Worm (Caenorhabditis elegans) whole organism, L1 larva: ENCODE results near the gene C16C8.16.

Source experiments
- C04F5.9 ChIP-seq: sonication (generic microtip); optimal IDR thresholded peaks from 2 replicates; lab custom pipeline; 2016; ENCODE audit warnings: missing genetic modification characterization, missing compliant biosample characterization
- blmp-1 ChIP-seq: fragments of 150-350 bp; optimal IDR thresholded peaks from 2 replicates; lab custom pipeline; 2014; ENCODE audit warnings: missing biosample characterization, missing genetic modification characterization
- ceh-8 ChIP-seq: fragments of 200-800 bp; sonication (Bioruptor generic); optimal IDR thresholded peaks from 2 replicates; lab custom pipeline; 2018; ENCODE audit warnings: mild to moderate bottlenecking, missing genetic modification characterization, moderate library complexity, missing compliant biosample characterization
- ceh-82 ChIP-seq, 3 experiments: fragments of 150-350 bp in 1 of 3; sonication (generic microtip) in 2 of 3; optimal IDR thresholded peaks; 2 replicates each; lab custom pipeline; 2014 to 2017; ENCODE audit warnings: missing biosample characterization in 3 of 3, missing genetic modification characterization in 3 of 3
- ceh-90 ChIP-seq: sonication (generic microtip); optimal IDR thresholded peaks from 2 replicates; lab custom pipeline; 2016; ENCODE audit warnings: missing genetic modification characterization, missing compliant biosample characterization
- ces-1 ChIP-seq: fragments of 150-350 bp; optimal IDR thresholded peaks from 2 replicates; lab custom pipeline; 2014; ENCODE audit warnings: missing biosample characterization, missing genetic modification reagents, missing genetic modification characterization
- dpl-1 ChIP-seq, 3 experiments: fragments of 150-350 bp in 2 of 3; sonication (generic microtip) in 1 of 3; optimal IDR thresholded peaks; 2 replicates each; lab custom pipeline; 2014 to 2017; ENCODE audit warnings: missing biosample characterization in 3 of 3, missing genetic modification characterization in 3 of 3, missing genetic modification reagents in 3 of 3
- dsc-1 ChIP-seq: sonication (generic microtip); optimal IDR thresholded peaks from 2 replicates; lab custom pipeline; 2016; ENCODE audit warnings: mild to moderate bottlenecking, missing genetic modification characterization, missing compliant biosample characterization
- efl-1 ChIP-seq, 4 experiments: fragments of 150-350 bp; optimal IDR thresholded peaks in 3 of 4; peaks in 1 of 4; 1 replicate in 1 of 4; 2 replicates in 3 of 4; lab custom pipeline; 2014; ENCODE audit warnings: missing biosample characterization in 2 of 4, missing genetic modification characterization in 2 of 4, missing genetic modification reagents in 2 of 4
- efl-3 ChIP-seq: fragments of 200-800 bp; sonication (Bioruptor generic); optimal IDR thresholded peaks from 2 replicates; lab custom pipeline; 2018; ENCODE audit warnings: mild to moderate bottlenecking, missing genetic modification characterization, missing compliant biosample characterization
- elt-2 ChIP-seq: sonication (generic microtip); optimal IDR thresholded peaks from 2 replicates; lab custom pipeline; 2016; ENCODE audit warnings: missing genetic modification characterization, mild to moderate bottlenecking, inconsistent platforms, missing compliant biosample characterization, missing genetic modification reagents
- elt-3 ChIP-seq, 6 experiments: fragments of 150-350 bp in 1 of 6; sonication (generic microtip); optimal IDR thresholded peaks; 2 replicates each; lab custom pipeline; 2017 to 2018; ENCODE audit warnings: missing biosample characterization in 6 of 6, missing genetic modification characterization in 6 of 6, inconsistent platforms in 1 of 6
- ets-5 ChIP-seq: fragments of 200-800 bp; sonication (Bioruptor generic); IDR thresholded peaks from 2 replicates; pipeline ENCODE4 v1.3.6; 2022; ENCODE audit warnings: missing genetic modification characterization, missing compliant biosample characterization
- grh-1 ChIP-seq: fragments of 200-800 bp; sonication (Bioruptor generic); IDR thresholded peaks from 2 replicates; pipeline ENCODE4 v1.3.6; 2022; ENCODE audit warnings: missing genetic modification reagents, missing genetic modification characterization, missing compliant biosample characterization
- hlh-17 ChIP-seq: fragments of 200-800 bp; sonication (Bioruptor generic); optimal IDR thresholded peaks from 2 replicates; lab custom pipeline; 2018; ENCODE audit warnings: missing genetic modification characterization, mild to moderate bottlenecking, missing compliant biosample characterization, moderate library complexity, borderline replicate concordance
- hpl-2 ChIP-seq: fragments of 150-350 bp; optimal IDR thresholded peaks from 2 replicates; lab custom pipeline; 2014; ENCODE audit warnings: missing biosample characterization, missing genetic modification reagents, missing genetic modification characterization
- isw-1 ChIP-seq: fragments of 200-800 bp; sonication (Bioruptor generic); IDR thresholded peaks from 2 replicates; pipeline ENCODE4 v1.3.6; 2022; ENCODE audit warnings: missing genetic modification characterization, missing compliant biosample characterization
- jun-1 ChIP-seq: fragments of 150-350 bp; optimal IDR thresholded peaks from 2 replicates; lab custom pipeline; 2014; ENCODE audit warnings: missing biosample characterization, missing genetic modification reagents, missing genetic modification characterization
- lin-13 ChIP-seq: fragments of 150-350 bp; optimal IDR thresholded peaks from 2 replicates; lab custom pipeline; 2014; ENCODE audit warnings: missing biosample characterization, missing genetic modification reagents, missing genetic modification characterization
- lin-14 ChIP-seq: fragments of 200-800 bp; sonication (Bioruptor generic); optimal IDR thresholded peaks from 2 replicates; lab custom pipeline; 2018; ENCODE audit warnings: mild to moderate bottlenecking, missing genetic modification characterization, moderate library complexity, missing compliant biosample characterization
- lin-15B ChIP-seq: fragments of 150-350 bp; sonication (generic microtip); optimal IDR thresholded peaks from 3 replicates; lab custom pipeline; 2014; ENCODE audit warnings: missing biosample characterization, missing genetic modification characterization
- lin-35 ChIP-seq, 2 experiments: fragments of 150-350 bp; optimal IDR thresholded peaks; 2 replicates each; lab custom pipeline; 2014; ENCODE audit warnings: missing biosample characterization in 2 of 2, missing genetic modification characterization in 2 of 2, missing genetic modification reagents in 2 of 2
- mab-9 ChIP-seq: fragments of 200-800 bp; sonication (Bioruptor generic); IDR thresholded peaks from 2 replicates; pipeline ENCODE4 v1.3.6; 2022; ENCODE audit warnings: missing genetic modification reagents, missing genetic modification characterization, missing compliant biosample characterization
- mef-2 ChIP-seq: fragments of 150-350 bp; optimal IDR thresholded peaks from 2 replicates; lab custom pipeline; 2014; ENCODE audit warnings: missing biosample characterization, missing genetic modification characterization
- mep-1 ChIP-seq: fragments of 150-350 bp; optimal IDR thresholded peaks from 2 replicates; lab custom pipeline; 2014; ENCODE audit warnings: missing biosample characterization, missing genetic modification characterization
- nhr-11 ChIP-seq: fragments of 150-350 bp; optimal IDR thresholded peaks from 2 replicates; lab custom pipeline; 2014; ENCODE audit warnings: missing biosample characterization, missing genetic modification characterization
- nhr-19 ChIP-seq: fragments of 200-800 bp; sonication (Bioruptor generic); conservative IDR thresholded peaks from 2 replicates; pipeline ENCODE4 v1.3.6; 2022; ENCODE audit warnings: missing genetic modification characterization, missing compliant biosample characterization
- nhr-20 ChIP-seq: sonication (generic microtip); optimal IDR thresholded peaks from 2 replicates; lab custom pipeline; 2016; ENCODE audit warnings: mild to moderate bottlenecking, missing genetic modification characterization, missing compliant biosample characterization
- nhr-47 ChIP-seq: sonication (generic microtip); optimal IDR thresholded peaks from 2 replicates; lab custom pipeline; 2016; ENCODE audit warnings: mild to moderate bottlenecking, missing genetic modification characterization, moderate library complexity, missing compliant biosample characterization
- nhr-71 ChIP-seq: sonication (generic microtip); optimal IDR thresholded peaks from 2 replicates; lab custom pipeline; 2016; ENCODE audit warnings: mild to moderate bottlenecking, missing genetic modification characterization, moderate library complexity, missing compliant biosample characterization
- nhr-85 ChIP-seq: sonication (generic microtip); peaks from one replicate; lab custom pipeline; 2016; ENCODE audit warnings: missing genetic modification characterization, inconsistent platforms, missing compliant biosample characterization
- nhr-90 ChIP-seq: sonication (generic microtip); optimal IDR thresholded peaks from 2 replicates; lab custom pipeline; 2016; ENCODE audit warnings: mild to moderate bottlenecking, missing genetic modification characterization, missing compliant biosample characterization; ENCODE audit not compliant: poor library complexity
- pax-3 ChIP-seq: fragments of 200-800 bp; sonication (Bioruptor generic); optimal IDR thresholded peaks from 2 replicates; lab custom pipeline; 2018; ENCODE audit warnings: mild to moderate bottlenecking, missing genetic modification characterization, moderate library complexity, missing compliant biosample characterization
- pqm-1 ChIP-seq: sonication (generic microtip); optimal IDR thresholded peaks from 3 replicates; lab custom pipeline; 2017; ENCODE audit warnings: missing biosample characterization, missing genetic modification characterization
- rnt-1 ChIP-seq: sonication (generic microtip); optimal IDR thresholded peaks from 2 replicates; lab custom pipeline; 2016; ENCODE audit warnings: mild to moderate bottlenecking, missing genetic modification characterization, moderate library complexity, missing compliant biosample characterization
- snpc-4 ChIP-seq: fragments of 150-350 bp; optimal IDR thresholded peaks from 2 replicates; lab custom pipeline; 2014; ENCODE audit warnings: missing biosample characterization, missing genetic modification characterization
- snu-23 ChIP-seq: sonication (generic microtip); optimal IDR thresholded peaks from 2 replicates; lab custom pipeline; 2016; ENCODE audit warnings: missing genetic modification characterization, missing compliant biosample characterization
- sox-4 ChIP-seq: sonication (generic microtip); optimal IDR thresholded peaks from 2 replicates; lab custom pipeline; 2016; ENCODE audit warnings: missing genetic modification characterization, missing compliant biosample characterization
- sup-37 ChIP-seq: fragments of 200-800 bp; sonication (Bioruptor generic); optimal IDR thresholded peaks from 2 replicates; lab custom pipeline; 2018; ENCODE audit warnings: mild to moderate bottlenecking, missing genetic modification characterization, missing compliant biosample characterization
- tbx-2 ChIP-seq: sonication (generic microtip); optimal IDR thresholded peaks from 2 replicates; lab custom pipeline; 2016; ENCODE audit warnings: missing genetic modification characterization, missing compliant biosample characterization
- tlp-1 ChIP-seq: fragments of 150-350 bp; optimal IDR thresholded peaks from 2 replicates; lab custom pipeline; 2014; ENCODE audit warnings: missing biosample characterization, missing genetic modification characterization
- unc-130 ChIP-seq: fragments of 150-350 bp; optimal IDR thresholded peaks from 2 replicates; lab custom pipeline; 2017; ENCODE audit warnings: missing biosample characterization, missing genetic modification characterization, inconsistent platforms
- unc-30 ChIP-seq: sonication (generic microtip); optimal IDR thresholded peaks from 2 replicates; lab custom pipeline; 2017; ENCODE audit warnings: missing biosample characterization, missing genetic modification characterization
- xbp-1 ChIP-seq: sonication (generic microtip); optimal IDR thresholded peaks from 2 replicates; lab custom pipeline; 2016; ENCODE audit warnings: missing genetic modification characterization, missing compliant biosample characterization
- zag-1 ChIP-seq: fragments of 150-350 bp; optimal IDR thresholded peaks from 2 replicates; lab custom pipeline; 2014; ENCODE audit warnings: missing biosample characterization, missing genetic modification characterization

Gene C16C8.16

DNA sequence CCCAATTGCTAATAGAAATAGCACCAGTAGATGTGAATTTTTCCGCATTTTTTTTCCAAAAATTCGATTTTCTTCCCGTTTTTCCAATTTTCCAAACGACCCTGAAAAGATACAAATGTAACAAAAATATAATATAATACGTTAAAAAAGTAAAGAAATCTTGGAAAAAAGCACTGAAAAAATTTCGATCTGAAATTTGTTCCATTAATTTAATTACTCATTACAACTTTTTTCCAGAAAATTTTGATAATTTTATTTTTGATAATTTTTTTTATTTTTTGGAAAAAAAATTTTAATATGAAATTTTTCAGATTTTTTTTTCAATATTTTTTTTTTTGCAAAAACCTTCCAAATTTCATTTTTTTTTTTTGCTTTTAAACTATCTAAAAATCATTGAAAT is 9.1 kb upstream of the C16C8.16 start, which contains the start of gene skpo-2:
Gene skpo-2 (minus strand): TSS at position 101 of the 400 bp plus-strand sequence.
- TF ChIP-seq nhr-85 (tag; lab: Kevin White, UChicago) (no peak), unc-130 (tag; lab: Kevin White, UChicago) (no peak)

DNA sequence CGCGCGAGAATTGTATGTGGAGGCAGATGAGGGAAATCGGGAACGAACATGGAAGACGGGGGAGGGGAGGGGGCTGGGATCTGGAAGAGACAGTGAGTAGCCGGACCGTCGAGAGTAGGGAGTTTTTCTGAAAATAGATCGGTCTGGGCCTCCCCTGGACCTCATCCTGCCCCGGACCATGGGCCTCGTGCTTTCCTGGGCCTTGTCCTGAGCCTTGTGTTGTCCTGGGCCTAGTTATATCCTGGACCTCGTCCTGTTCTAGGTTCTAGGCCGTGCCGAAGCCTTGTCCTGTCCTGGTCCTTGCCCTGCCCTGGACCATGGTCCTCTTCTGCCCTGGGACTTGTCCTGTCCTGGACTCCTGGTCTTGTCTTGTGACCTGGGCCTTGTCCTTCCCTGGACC is 8.2 kb upstream of the C16C8.16 start:
- no peak for TF ChIP-seq nhr-11
- no peak for TF ChIP-seq efl-3
- TF ChIP-seq sox-4 (tag; lab: Kevin White, UChicago), result no peak
- TF ChIP-seq pax-3, result no peak
- TF ChIP-seq hlh-17 (GFP tag; lab: Kevin White, UChicago), result no peak
- TF ChIP-seq lin-15B (tag; lab: Kevin White, UChicago), result no peak
- TF ChIP-seq ets-5 (GFP tag; lab: Robert Waterston, UW), result no peak
- TF ChIP-seq lin-35 (GFP tag; optimal IDR thresholded peaks at IDR 0.05; lab: Kevin White, UChicago), result no peak
- no peak for TF ChIP-seq snpc-4 (tag; lab: Kevin White, UChicago)
- TF ChIP-seq lin-14 (GFP tag; lab: Kevin White, UChicago), result no peak
- TF ChIP-seq dpl-1 (GFP tag; optimal IDR thresholded peaks at IDR 0.05; lab: Kevin White, UChicago), result no peak
- no peak for TF ChIP-seq nhr-85 (tag; lab: Kevin White, UChicago)
- no peak for TF ChIP-seq unc-30 (tag; lab: Kevin White, UChicago)
- no peak for TF ChIP-seq isw-1 (GFP tag; lab: Robert Waterston, UW)
- no peak for TF ChIP-seq ceh-82 (tag; optimal IDR thresholded peaks at IDR 0.05; lab: Kevin White, UChicago)

- TF ChIP-seq mef-2 (tag; lab: Kevin White, UChicago) (no peak), blmp-1 (peak; percentile 90), tlp-1 (tag; lab: Kevin White, UChicago) (no peak), C04F5.9 (tag; lab: Kevin White, UChicago) (no peak), nhr-71 (tag; lab: Kevin White, UChicago) (no peak), lin-13 (GFP tag; lab: Kevin White, UChicago) (no peak), nhr-19 (GFP tag; lab: Robert Waterston, UW) (no peak), ceh-90 (tag; lab: Kevin White, UChicago) (no peak)
- TF ChIP-seq, all 84 proteins: peak for 1
Observed at ce11 chrII:3438280-3438679, 7.3 kb upstream of the C16C8.16 start.

DNA sequence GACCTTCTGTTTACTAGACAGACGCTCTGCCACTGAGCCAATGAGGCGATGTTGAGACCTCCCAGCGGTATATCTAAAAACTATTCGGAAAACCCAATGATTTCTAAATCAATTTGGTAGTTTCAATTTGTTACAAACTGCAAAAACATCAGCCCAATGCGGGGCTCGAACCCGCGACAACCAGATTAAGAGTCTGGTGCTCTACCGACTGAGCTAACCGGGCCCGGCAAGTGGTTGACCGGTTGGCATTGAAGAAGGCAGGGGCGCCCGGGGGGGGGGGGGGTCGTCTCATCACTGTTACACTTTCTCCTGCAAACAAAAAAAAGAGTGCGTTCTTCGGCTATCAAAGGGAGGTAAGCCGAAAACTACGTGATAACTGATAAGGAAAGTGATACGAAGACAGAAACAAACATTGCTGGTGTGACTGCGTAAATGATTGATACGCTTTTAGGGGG is 6.3 kb upstream of the C16C8.16 start:
- peak in 3 of 6 experiments; percentile 45 to 62 (median 46) for TF ChIP-seq elt-3 (tag; optimal IDR thresholded peaks at IDR 0.05; lab: Kevin White, UChicago)
- no peak for TF ChIP-seq ces-1 (GFP tag; lab: Kevin White, UChicago)
- TF ChIP-seq nhr-90 (tag; lab: Kevin White, UChicago), result peak; percentile 75
- peak; percentile 4 for TF ChIP-seq xbp-1 (tag; lab: Kevin White, UChicago)
- no peak for TF ChIP-seq dsc-1
- peak; percentile 6 for TF ChIP-seq jun-1 (tag; lab: Kevin White, UChicago)
- peak; percentile 16 for TF ChIP-seq mep-1 (tag; lab: Kevin White, UChicago)
- TF ChIP-seq tbx-2 (tag; lab: Kevin White, UChicago), result peak; percentile 22
- TF ChIP-seq nhr-71 (tag; lab: Kevin White, UChicago), result peak; percentile 60
- peak; percentile 64 for TF ChIP-seq nhr-19 (GFP tag; lab: Robert Waterston, UW)
- TF ChIP-seq dpl-1 (GFP tag; optimal IDR thresholded peaks at IDR 0.05; lab: Kevin White, UChicago), result peak in 1 of 3 experiments; percentile 3
- peak; percentile 57 for TF ChIP-seq nhr-85 (tag; lab: Kevin White, UChicago)
- TF ChIP-seq nhr-47, result peak; percentile 64
- no peak for TF ChIP-seq zag-1 (tag; lab: Kevin White, UChicago)
- peak in 1 of 2 experiments; percentile 54 for TF ChIP-seq lin-35 (GFP tag; optimal IDR thresholded peaks at IDR 0.05; lab: Kevin White, UChicago)
- TF ChIP-seq grh-1 (GFP tag; lab: Robert Waterston, UW), result 0 out of 2 replicates have a peak, but pooled peaks have one; percentile 6
- peak; percentile 39 for TF ChIP-seq nhr-20 (tag; lab: Kevin White, UChicago)
- peak in 1 of 3 experiments; percentile 3 for TF ChIP-seq ceh-82 (tag; optimal IDR thresholded peaks at IDR 0.05; lab: Kevin White, UChicago)
- peak in 1 of 2 experiments; percentile 20 for TF ChIP-seq efl-1 (optimal IDR thresholded peaks at IDR 0.05; lab: Kevin White, UChicago)
- TF ChIP-seq efl-1 (GFP tag; optimal IDR thresholded peaks at IDR 0.05 in 1 of 2; lab: Kevin White, UChicago), result no peak
- no peak for TF ChIP-seq mab-9
- peak; percentile 60 for TF ChIP-seq lin-14 (GFP tag; lab: Kevin White, UChicago)
- TF ChIP-seq hpl-2 (GFP tag; lab: Kevin White, UChicago), result no peak
- peak; percentile 66 for TF ChIP-seq blmp-1
- TF ChIP-seq ceh-8 (GFP tag; lab: Kevin White, UChicago), result no peak
- peak; percentile 38 for TF ChIP-seq snu-23
- TF ChIP-seq sup-37, result peak; percentile 10
- peak; percentile 97 for TF ChIP-seq elt-2
- peak; percentile 51 for TF ChIP-seq rnt-1 (tag; lab: Kevin White, UChicago)
- TF ChIP-seq pqm-1, result peak; percentile 43
- peak; percentile 62 for TF ChIP-seq tlp-1 (tag; lab: Kevin White, UChicago)
